Fruit fly (Drosophila melanogaster) whole organism, embryonic: ENCODE results near the gene Vps4.

Experiments
- Asciz ChIP-seq: fragments of 200-800 bp; sonication (Bioruptor generic); optimal IDR thresholded peaks from 2 replicates; lab custom pipeline; 2017; ENCODE audit warnings: missing biosample characterization, mild to moderate bottlenecking, missing genetic modification characterization, missing genetic modification reagents
- B-H1 ChIP-seq: fragments of 200-800 bp; sonication (Bioruptor generic); IDR thresholded peaks from 3 replicates; pipeline ENCODE4 v1.3.6; 2022; ENCODE audit warnings: missing biosample characterization, missing genetic modification characterization
- BtbVII ChIP-seq: fragments of 200-800 bp; sonication (Bioruptor generic); optimal IDR thresholded peaks from 3 replicates; lab custom pipeline; 2017; ENCODE audit warnings: missing biosample characterization, mild to moderate bottlenecking, missing genetic modification characterization
- CG10431 ChIP-seq: fragments of 200-800 bp; sonication (Bioruptor generic); optimal IDR thresholded peaks from 3 replicates; lab custom pipeline; 2018; ENCODE audit warnings: missing biosample characterization, mild to moderate bottlenecking, missing genetic modification characterization
- CG11504 ChIP-seq: fragments of 200-800 bp; sonication (Bioruptor generic); optimal IDR thresholded peaks from 3 replicates; lab custom pipeline; 2019; ENCODE audit warnings: missing biosample characterization, mild to moderate bottlenecking, missing genetic modification characterization, moderate library complexity
- CG12659 ChIP-seq: fragments of 200-800 bp; sonication (Bioruptor generic); optimal IDR thresholded peaks from 3 replicates; lab custom pipeline; 2017; ENCODE audit warnings: mild to moderate bottlenecking, missing biosample characterization, missing genetic modification reagents, missing genetic modification characterization
- CG12769 ChIP-seq: fragments of 200-800 bp; sonication (Bioruptor generic); optimal IDR thresholded peaks from 2 replicates; lab custom pipeline; 2019; ENCODE audit warnings: missing biosample characterization, mild to moderate bottlenecking, missing genetic modification characterization, moderate library complexity
- CG14014 ChIP-seq: fragments of 200-800 bp; sonication (Bioruptor generic); IDR thresholded peaks from 2 replicates; pipeline ENCODE4 v1.3.6; 2022; ENCODE audit warnings: missing biosample characterization, missing genetic modification characterization
- CG15514 ChIP-seq: fragments of 200-800 bp; sonication (Bioruptor generic); optimal IDR thresholded peaks from 3 replicates; lab custom pipeline; 2017; ENCODE audit warnings: missing biosample characterization, missing genetic modification characterization, mild to moderate bottlenecking, moderate library complexity, missing genetic modification reagents
- CG1647 ChIP-seq: fragments of 200-800 bp; sonication (Bioruptor generic); optimal IDR thresholded peaks from 3 replicates; lab custom pipeline; 2016; ENCODE audit warnings: missing biosample characterization, missing genetic modification characterization
- CG17829 ChIP-seq: fragments of 200-800 bp; optimal IDR thresholded peaks from 2 replicates; lab custom pipeline; 2019; ENCODE audit warnings: missing biosample characterization, mild to moderate bottlenecking, missing genetic modification characterization, moderate library complexity
- CG2712 ChIP-seq: fragments of 200-800 bp; optimal IDR thresholded peaks from 3 replicates; lab custom pipeline; 2019; ENCODE audit warnings: missing biosample characterization, mild to moderate bottlenecking, missing genetic modification characterization, moderate library complexity
- CG32772 ChIP-seq: fragments of 200-800 bp; sonication (Bioruptor generic); IDR thresholded peaks from 2 replicates; pipeline ENCODE4 v1.3.6; 2022; ENCODE audit warnings: missing biosample characterization, missing genetic modification characterization
- CG3281 ChIP-seq: fragments of 200-800 bp; sonication (Bioruptor generic); optimal IDR thresholded peaks from 3 replicates; lab custom pipeline; 2017; ENCODE audit warnings: missing biosample characterization, mild to moderate bottlenecking, missing genetic modification characterization
- CG4707 ChIP-seq: fragments of 200-800 bp; sonication (Bioruptor generic); optimal IDR thresholded peaks from 2 replicates; lab custom pipeline; 2018; ENCODE audit warnings: missing biosample characterization, mild to moderate bottlenecking, missing genetic modification characterization, moderate library complexity
- CG4730 ChIP-seq: fragments of 200-800 bp; sonication (Bioruptor generic); IDR thresholded peaks from 2 replicates; pipeline ENCODE4 v1.3.6; 2022; ENCODE audit warnings: missing biosample characterization, missing genetic modification characterization
- CG5180 ChIP-seq: fragments of 200-800 bp; sonication (Bioruptor generic); optimal IDR thresholded peaks from 3 replicates; lab custom pipeline; 2017; ENCODE audit warnings: missing biosample characterization, missing genetic modification characterization, mild to moderate bottlenecking, moderate library complexity, missing genetic modification reagents
- CG8924 ChIP-seq: fragments of 200-800 bp; optimal IDR thresholded peaks from 3 replicates; lab custom pipeline; 2019; ENCODE audit warnings: missing biosample characterization, mild to moderate bottlenecking, missing genetic modification characterization, moderate library complexity
- CG9817 ChIP-seq: fragments of 200-800 bp; sonication (Bioruptor generic); optimal IDR thresholded peaks from 2 replicates; lab custom pipeline; 2018; ENCODE audit warnings: missing biosample characterization, mild to moderate bottlenecking, missing genetic modification characterization, moderate library complexity
- CG9932 ChIP-seq: fragments of 200-800 bp; sonication (Bioruptor generic); IDR thresholded peaks from 2 replicates; pipeline ENCODE4 v1.3.6; 2022; ENCODE audit warnings: missing biosample characterization, missing genetic modification characterization
- Dek ChIP-seq: fragments of 200-800 bp; sonication (Bioruptor generic); optimal IDR thresholded peaks from 3 replicates; lab custom pipeline; 2019; ENCODE audit warnings: missing biosample characterization, mild to moderate bottlenecking, missing genetic modification characterization, moderate library complexity
- Fer3 ChIP-seq: fragments of 200-800 bp; sonication (Bioruptor generic); optimal IDR thresholded peaks from 2 replicates; lab custom pipeline; 2018; ENCODE audit warnings: missing biosample characterization, mild to moderate bottlenecking, missing genetic modification characterization, moderate library complexity
- Hand ChIP-seq: fragments of 200-800 bp; sonication (Bioruptor generic); optimal IDR thresholded peaks from 2 replicates; lab custom pipeline; 2017; ENCODE audit warnings: mild to moderate bottlenecking, missing biosample characterization, missing genetic modification reagents, missing genetic modification characterization
- Hmx ChIP-seq: fragments of 200-800 bp; sonication (Bioruptor generic); optimal IDR thresholded peaks from 2 replicates; lab custom pipeline; 2016; ENCODE audit warnings: missing biosample characterization, missing genetic modification characterization
- Mrtf ChIP-seq: fragments of 200-800 bp; sonication (Bioruptor generic); IDR thresholded peaks from 3 replicates; pipeline ENCODE4 v1.3.6; 2022; ENCODE audit warnings: missing biosample characterization, missing genetic modification characterization
- Ptx1 ChIP-seq: fragments of 200-800 bp; sonication (Bioruptor generic); IDR thresholded peaks from 2 replicates; pipeline ENCODE4 v1.3.6; 2022; ENCODE audit warnings: missing biosample characterization, missing genetic modification characterization
- Rfx ChIP-seq: fragments of 200-800 bp; sonication (Bioruptor generic); IDR thresholded peaks from 2 replicates; pipeline ENCODE4 v1.3.6; 2022; ENCODE audit warnings: missing biosample characterization, missing genetic modification characterization
- Taf1 ChIP-seq: fragments of 200-800 bp; sonication (Bioruptor generic); IDR thresholded peaks from 2 replicates; pipeline ENCODE4 v1.3.6; 2022; ENCODE audit warnings: missing biosample characterization, missing genetic modification characterization
- bab2 ChIP-seq: fragments of 200-800 bp; sonication (Bioruptor generic); optimal IDR thresholded peaks from 2 replicates; lab custom pipeline; 2016; ENCODE audit warnings: missing biosample characterization, missing genetic modification characterization
- crc ChIP-seq: fragments of 200-800 bp; sonication (Bioruptor generic); optimal IDR thresholded peaks from 2 replicates; lab custom pipeline; 2016; ENCODE audit warnings: missing biosample characterization, missing genetic modification characterization
- dysf ChIP-seq: fragments of 200-800 bp; sonication (Bioruptor generic); IDR thresholded peaks from 3 replicates; pipeline ENCODE4 v1.3.6; 2022; ENCODE audit warnings: missing biosample characterization, missing genetic modification characterization
- gce ChIP-seq: fragments of 200-800 bp; sonication (Bioruptor generic); IDR thresholded peaks from 3 replicates; pipeline ENCODE4 v1.3.6; 2022; ENCODE audit warnings: missing biosample characterization, missing genetic modification characterization
- grau ChIP-seq: fragments of 200-800 bp; optimal IDR thresholded peaks from 3 replicates; lab custom pipeline; 2019; ENCODE audit warnings: missing biosample characterization, mild to moderate bottlenecking, missing genetic modification characterization, moderate library complexity
- gsb-n ChIP-seq: fragments of 200-800 bp; sonication (Bioruptor generic); optimal IDR thresholded peaks from 3 replicates; lab custom pipeline; 2018; ENCODE audit warnings: missing biosample characterization, mild to moderate bottlenecking, missing genetic modification characterization
- hkb ChIP-seq, 2 experiments: fragments of 200-800 bp in 1 of 2; fragments of >200 bp in 1 of 2; sonication (Bioruptor generic) in 1 of 2; IDR thresholded peaks in 1 of 2; optimal IDR thresholded peaks in 1 of 2; 2 replicates each; pipeline versions ENCODE4 v1.3.6 to Lab custom; 2017 to 2022; ENCODE audit warnings: missing biosample characterization in 1 of 2, missing genetic modification characterization in 1 of 2
- lab ChIP-seq: fragments of 200-800 bp; sonication (Bioruptor generic); optimal IDR thresholded peaks from 3 replicates; lab custom pipeline; 2017; ENCODE audit warnings: missing biosample characterization, missing genetic modification characterization, mild to moderate bottlenecking, moderate library complexity, missing genetic modification reagents
- lmd ChIP-seq: fragments of 200-800 bp; sonication (Bioruptor generic); IDR thresholded peaks from 2 replicates; pipeline ENCODE4 v1.3.6; 2022; ENCODE audit warnings: missing biosample characterization, missing genetic modification characterization
- lola ChIP-seq, 3 experiments: fragments of >200 bp in 2 of 3; fragments of 200-800 bp in 1 of 3; sonication (Bioruptor generic) in 1 of 3; optimal IDR thresholded peaks; 2 replicates each; lab custom pipeline; 2017 to 2019; ENCODE audit warnings: missing biosample characterization in 3 of 3, missing genetic modification characterization in 3 of 3, mild to moderate bottlenecking in 1 of 3, moderate library complexity in 1 of 3
- onecut ChIP-seq: fragments of 200-800 bp; sonication (Bioruptor generic); IDR thresholded peaks from 2 replicates; pipeline ENCODE4 v1.3.6; 2022; ENCODE audit warnings: missing biosample characterization, missing genetic modification characterization
- pb ChIP-seq: fragments of 200-800 bp; sonication (Bioruptor generic); optimal IDR thresholded peaks from 3 replicates; lab custom pipeline; 2016; ENCODE audit warnings: missing biosample characterization, missing genetic modification characterization
- sug ChIP-seq: fragments of 200-800 bp; optimal IDR thresholded peaks from 2 replicates; lab custom pipeline; 2019; ENCODE audit warnings: missing biosample characterization, mild to moderate bottlenecking, missing genetic modification characterization, moderate library complexity
- tap ChIP-seq: fragments of 200-800 bp; optimal IDR thresholded peaks from 3 replicates; lab custom pipeline; 2019; ENCODE audit warnings: missing biosample characterization, mild to moderate bottlenecking, missing genetic modification characterization, moderate library complexity
- zfh1 ChIP-seq: fragments of 200-800 bp; sonication (Bioruptor generic); IDR thresholded peaks from 3 replicates; pipeline ENCODE4 v1.3.6; 2022; ENCODE audit warnings: missing biosample characterization, missing genetic modification characterization

Gene Vps4

dm6 chrX:17880269-17880889, 27.1 kb upstream of the Vps4 start (continued):
- TF ChIP-seq Hand (GFP tag; lab: Kevin White, UChicago): peak; percentile 84

dm6 chrX:17881138-17882121, 26.1 kb upstream of the Vps4 start:
- TF ChIP-seq Taf1 (GFP tag; lab: Robert Waterston, UW) (peak; percentile 57; the same call in 1 of the 2 replicates), Ptx1 (peak; percentile 75), gsb-n (no peak), pb (GFP tag; lab: Kevin White, UChicago) (peak; percentile 2), lab (GFP tag; lab: Kevin White, UChicago) (peak; percentile 76), CG11504 (peak; percentile 68), gce (0 out of 3 replicates have a peak, but pooled peaks have one; percentile 17), CG15514 (peak; percentile 25), CG9817 (tag; lab: Kevin White, UChicago) (peak; percentile 64), CG5180 (GFP tag; lab: Kevin White, UChicago) (peak; percentile 15), lmd (peak; percentile 71), CG10431 (GFP tag; lab: Kevin White, UChicago) (no peak), hkb (optimal IDR thresholded peaks at IDR 0.05; lab: Kevin White, UChicago) (no peak), hkb (GFP tag; IDR thresholded peaks at IDR 0.05; lab: Robert Waterston, UW) (peak; percentile 54; the same call in 1 of the 2 replicates), grau (tag; lab: Kevin White, UChicago) (peak; percentile 88), CG14014 (GFP tag; lab: Robert Waterston, UW) (0 out of 2 replicates have a peak, but pooled peaks have one; percentile 20), lola (GFP tag; optimal IDR thresholded peaks at IDR 0.05; lab: Kevin White, UChicago) (no peak), sug (tag; lab: Kevin White, UChicago) (peak; percentile 0), CG1647 (peak; percentile 47), dysf (peak; percentile 71; the same call in 2 of the 3 replicates), Dek (tag; lab: Kevin White, UChicago) (peak; percentile 20), CG32772 (GFP tag; lab: Robert Waterston, UW) (peak; percentile 32; the same call in 1 of the 2 replicates), Hmx (GFP tag; lab: Kevin White, UChicago) (peak; percentile 52), bab2 (GFP tag; lab: Kevin White, UChicago) (peak; percentile 46), crc (peak; percentile 30), Mrtf (GFP tag; lab: Robert Waterston, UW) (0 out of 3 replicates have a peak, but pooled peaks have one; percentile 48), tap (tag; lab: Kevin White, UChicago) (peak; percentile 31), CG17829 (tag; lab: Kevin White, UChicago) (peak; percentile 0), CG12769 (tag; lab: Kevin White, UChicago) (peak; percentile 89), B-H1 (GFP tag; lab: Robert Waterston, UW) (peak; percentile 38; the same call in 1 of the 3 replicates), CG9932 (peak; percentile 82), CG2712 (tag; lab: Kevin White, UChicago) (peak; percentile 35), Rfx (GFP tag; lab: Robert Waterston, UW) (peak; percentile 84), CG12659 (GFP tag; lab: Kevin White, UChicago) (peak; percentile 48), BtbVII (GFP tag; lab: Kevin White, UChicago) (peak; percentile 6), Asciz (GFP tag; lab: Kevin White, UChicago) (peak; percentile 0), onecut (GFP tag; lab: Robert Waterston, UW) (0 out of 2 replicates have a peak, but pooled peaks have one; percentile 8), CG4730 (GFP tag; lab: Robert Waterston, UW) (peak; percentile 30; the same call in 1 of the 2 replicates), CG8924 (tag; lab: Kevin White, UChicago) (peak; percentile 21), zfh1 (peak; percentile 33; the same call in 1 of the 3 replicates), CG4707 (GFP tag; lab: Kevin White, UChicago) (no peak), Fer3 (tag; lab: Kevin White, UChicago) (peak; percentile 60), CG3281 (peak; percentile 71)
